Worm (Caenorhabditis elegans): Measurements from ENCODE around the gene cyn-11.

DNA sequence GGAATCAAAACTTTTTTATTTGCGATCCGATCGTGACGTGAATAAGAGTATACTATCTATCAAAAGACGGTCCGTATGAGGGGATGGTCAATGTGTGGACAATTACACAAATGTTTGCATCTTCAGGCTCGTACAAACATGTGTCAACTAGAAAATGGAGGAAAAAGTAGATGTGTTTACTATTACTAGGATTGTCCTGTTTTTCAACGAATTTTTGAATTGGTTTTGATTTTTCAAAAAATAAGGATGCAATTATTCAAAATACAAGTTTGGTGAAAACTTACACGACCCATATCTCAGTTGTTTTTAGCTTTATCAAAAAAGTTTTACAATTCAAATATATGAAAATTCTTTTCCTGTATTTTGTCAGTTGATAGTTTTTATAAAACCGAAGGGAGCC lies 39.2 kb upstream of the cyn-11 start, which contains the start of gene K08F8.7:
- TF ChIP-seq elt-2 (tag; optimal IDR thresholded peaks at IDR 0.05), result no peak
- TF ChIP-seq dsc-1 (tag; optimal IDR thresholded peaks at IDR 0.05), result no peak
- TF ChIP-seq nhr-28 (tag; optimal IDR thresholded peaks at IDR 0.05), result no peak
- no peak for TF ChIP-seq tbx-2 (tag; optimal IDR thresholded peaks at IDR 0.05)
- TF ChIP-seq mab-9 (GFP tag; IDR thresholded peaks at IDR 0.05), result no peak
